Worm (Caenorhabditis elegans) whole organism, L2 larva: ENCODE results near the gene asp-13.

Experiments
- F13H6.1 ChIP-seq: sonication (generic microtip); optimal IDR thresholded peaks from 2 replicates; lab custom pipeline; 2016; ENCODE audit warnings: missing genetic modification characterization, missing compliant biosample characterization
- R02D3.7 ChIP-seq: fragments of 150-350 bp; optimal IDR thresholded peaks from 2 replicates; lab custom pipeline; 2014; ENCODE audit warnings: missing biosample characterization, missing genetic modification characterization
- ZK546.5 ChIP-seq: sonication (generic microtip); optimal IDR thresholded peaks from 2 replicates; lab custom pipeline; 2017; ENCODE audit warnings: missing biosample characterization, missing genetic modification characterization
- alr-1 ChIP-seq: fragments of 150-350 bp; optimal IDR thresholded peaks from 2 replicates; lab custom pipeline; 2014; ENCODE audit warnings: missing biosample characterization, missing genetic modification characterization
- aly-2 ChIP-seq: fragments of 150-350 bp; optimal IDR thresholded peaks from 2 replicates; lab custom pipeline; 2014; ENCODE audit warnings: missing biosample characterization, missing genetic modification characterization
- ama-1 ChIP-seq: fragments of 150-350 bp; optimal IDR thresholded peaks from 2 replicates; lab custom pipeline; 2018; ENCODE audit warnings: inconsistent platforms
- blmp-1 ChIP-seq: sonication (generic microtip); optimal IDR thresholded peaks from 2 replicates; lab custom pipeline; 2017; ENCODE audit warnings: missing genetic modification characterization, mild to moderate bottlenecking, missing compliant biosample characterization, antibody characterized with exemption, moderate library complexity; ENCODE audit not compliant: insufficient read depth
- ceh-16 ChIP-seq: fragments of 150-350 bp; optimal IDR thresholded peaks from 2 replicates; lab custom pipeline; 2014; ENCODE audit warnings: missing biosample characterization, missing genetic modification characterization
- ceh-82 ChIP-seq: fragments of 150-350 bp; optimal IDR thresholded peaks from 2 replicates; lab custom pipeline; 2014; ENCODE audit warnings: missing biosample characterization, missing genetic modification characterization
- crh-2 ChIP-seq: sonication (generic microtip); optimal IDR thresholded peaks from 2 replicates; lab custom pipeline; 2017; ENCODE audit warnings: missing biosample characterization, missing genetic modification characterization
- dmd-4 ChIP-seq: sonication (generic microtip); optimal IDR thresholded peaks from 2 replicates; lab custom pipeline; 2017; ENCODE audit warnings: missing biosample characterization, missing genetic modification characterization
- egl-27 ChIP-seq: sonication (generic microtip); optimal IDR thresholded peaks from 3 replicates; lab custom pipeline; 2017; ENCODE audit warnings: missing biosample characterization, missing genetic modification reagents, missing genetic modification characterization
- elt-1 ChIP-seq: fragments of 150-350 bp; optimal IDR thresholded peaks from 2 replicates; lab custom pipeline; 2014; ENCODE audit warnings: missing biosample characterization, missing genetic modification characterization
- elt-3 ChIP-seq: sonication (generic microtip); optimal IDR thresholded peaks from 2 replicates; lab custom pipeline; 2017; ENCODE audit warnings: missing biosample characterization, missing genetic modification characterization
- fos-1 ChIP-seq: fragments of 150-350 bp; optimal IDR thresholded peaks from 2 replicates; lab custom pipeline; 2014; ENCODE audit warnings: missing biosample characterization, missing genetic modification characterization
- gmeb-1 ChIP-seq: fragments of 150-350 bp; optimal IDR thresholded peaks from 2 replicates; lab custom pipeline; 2014; ENCODE audit warnings: missing biosample characterization, missing genetic modification characterization
- lin-13 ChIP-seq: fragments of 150-350 bp; optimal IDR thresholded peaks from 2 replicates; lab custom pipeline; 2014; ENCODE audit warnings: missing biosample characterization, missing genetic modification reagents, missing genetic modification characterization
- lin-39 ChIP-seq: fragments of 150-350 bp; optimal IDR thresholded peaks from 2 replicates; lab custom pipeline; 2014; ENCODE audit warnings: missing biosample characterization, missing genetic modification reagents, missing genetic modification characterization
- lsy-2 ChIP-seq, 2 experiments: fragments of 150-350 bp in 1 of 2; sonication (generic microtip) in 1 of 2; optimal IDR thresholded peaks; 2 replicates each; lab custom pipeline; 2014 to 2017; ENCODE audit warnings: missing biosample characterization in 2 of 2, missing genetic modification characterization in 2 of 2
- mab-5 ChIP-seq: fragments of 150-350 bp; optimal IDR thresholded peaks from 2 replicates; lab custom pipeline; 2014; ENCODE audit warnings: missing biosample characterization, missing genetic modification characterization
- mbf-1 ChIP-seq: sonication (generic microtip); optimal IDR thresholded peaks from 2 replicates; lab custom pipeline; 2017; ENCODE audit warnings: missing biosample characterization, missing genetic modification characterization
- mdl-1 ChIP-seq, 2 experiments: fragments of 150-350 bp in 1 of 2; sonication (generic microtip) in 1 of 2; optimal IDR thresholded peaks; 2 replicates each; lab custom pipeline; 2017; ENCODE audit warnings: missing biosample characterization in 2 of 2, missing genetic modification characterization in 2 of 2
- nhr-10 ChIP-seq: sonication (generic microtip); optimal IDR thresholded peaks from 2 replicates; lab custom pipeline; 2017; ENCODE audit warnings: missing biosample characterization, missing genetic modification characterization
- nhr-11 ChIP-seq: fragments of 150-350 bp; optimal IDR thresholded peaks from 2 replicates; lab custom pipeline; 2014; ENCODE audit warnings: missing biosample characterization, missing genetic modification characterization
- nhr-12 ChIP-seq: fragments of 150-350 bp; optimal IDR thresholded peaks from 2 replicates; lab custom pipeline; 2014; ENCODE audit warnings: missing biosample characterization, missing genetic modification characterization
- nhr-129 ChIP-seq: fragments of 150-350 bp; optimal IDR thresholded peaks from 2 replicates; lab custom pipeline; 2014; ENCODE audit warnings: missing biosample characterization, missing genetic modification characterization
- nhr-21 ChIP-seq: fragments of 150-350 bp; optimal IDR thresholded peaks from 2 replicates; lab custom pipeline; 2014; ENCODE audit warnings: missing biosample characterization, missing genetic modification characterization
- nhr-23 ChIP-seq: fragments of 150-350 bp; optimal IDR thresholded peaks from 2 replicates; lab custom pipeline; 2014; ENCODE audit warnings: missing biosample characterization, missing genetic modification reagents, missing genetic modification characterization
- nhr-25 ChIP-seq: fragments of 150-350 bp; sonication (generic microtip); optimal IDR thresholded peaks from 3 replicates; lab custom pipeline; 2014; ENCODE audit warnings: missing biosample characterization, missing genetic modification characterization
- nhr-6 ChIP-seq: fragments of 150-350 bp; optimal IDR thresholded peaks from 2 replicates; lab custom pipeline; 2014; ENCODE audit warnings: missing biosample characterization, missing genetic modification characterization
- peb-1 ChIP-seq: fragments of 150-350 bp; optimal IDR thresholded peaks from 2 replicates; lab custom pipeline; 2014; ENCODE audit warnings: missing biosample characterization, missing genetic modification characterization
- sem-4 ChIP-seq: fragments of 150-350 bp; optimal IDR thresholded peaks from 2 replicates; lab custom pipeline; 2014; ENCODE audit warnings: missing biosample characterization, missing genetic modification reagents, missing genetic modification characterization
- skn-1 ChIP-seq: sonication (generic microtip); optimal IDR thresholded peaks from 2 replicates; lab custom pipeline; 2017; ENCODE audit warnings: missing biosample characterization, missing genetic modification characterization
- sma-3 ChIP-seq: sonication (generic microtip); optimal IDR thresholded peaks from 2 replicates; lab custom pipeline; 2016; ENCODE audit warnings: missing genetic modification reagents, missing genetic modification characterization, missing compliant biosample characterization
- sma-9 ChIP-seq, 2 experiments: fragments of 150-350 bp in 1 of 2; sonication (generic microtip) in 1 of 2; optimal IDR thresholded peaks; 2 replicates each; lab custom pipeline; 2014 to 2016; ENCODE audit warnings: missing genetic modification characterization in 2 of 2, mild to moderate bottlenecking in 1 of 2, missing biosample characterization in 1 of 2, missing compliant biosample characterization in 1 of 2, missing genetic modification reagents in 1 of 2, moderate library complexity in 1 of 2
- snpc-4 ChIP-seq: fragments of 150-350 bp; optimal IDR thresholded peaks from 2 replicates; lab custom pipeline; 2014; ENCODE audit warnings: missing biosample characterization, missing genetic modification characterization
- unc-39 ChIP-seq: fragments of 150-350 bp; optimal IDR thresholded peaks from 2 replicates; lab custom pipeline; 2014; ENCODE audit warnings: missing biosample characterization, missing genetic modification characterization
- zag-1 ChIP-seq: fragments of 150-350 bp; optimal IDR thresholded peaks from 2 replicates; lab custom pipeline; 2014; ENCODE audit warnings: missing biosample characterization, missing genetic modification characterization
- ztf-11 ChIP-seq: sonication (generic microtip); optimal IDR thresholded peaks from 2 replicates; lab custom pipeline; 2017; ENCODE audit warnings: missing biosample characterization, missing genetic modification characterization
- ztf-4 ChIP-seq: fragments of 150-350 bp; optimal IDR thresholded peaks from 2 replicates; lab custom pipeline; 2014; ENCODE audit warnings: missing biosample characterization, missing genetic modification characterization

asp-13 gene

ce11 chrV:8658577-8659362, 15.8 kb upstream of the asp-13 start (continued):
- TF ChIP-seq alr-1 (no peak), sma-9 (GFP tag; optimal IDR thresholded peaks at IDR 0.05; lab: Kevin White, UChicago) (peak; percentile 93), sma-9 (tag; optimal IDR thresholded peaks at IDR 0.05; lab: Kevin White, UChicago) (no peak), gmeb-1 (tag; lab: Kevin White, UChicago) (no peak), sem-4 (peak; percentile 70), R02D3.7 (tag; lab: Kevin White, UChicago) (no peak), nhr-12 (no peak), crh-2 (tag; lab: Kevin White, UChicago) (no peak), nhr-25 (peak; percentile 23), nhr-23 (tag; lab: Kevin White, UChicago) (no peak), nhr-6 (tag; lab: Kevin White, UChicago) (peak; percentile 50), ztf-11 (tag; lab: Kevin White, UChicago) (no peak), lin-13 (no peak), skn-1 (tag; lab: Kevin White, UChicago) (no peak), unc-39 (tag; lab: Kevin White, UChicago) (no peak), nhr-11 (tag; lab: Kevin White, UChicago) (no peak)

DNA sequence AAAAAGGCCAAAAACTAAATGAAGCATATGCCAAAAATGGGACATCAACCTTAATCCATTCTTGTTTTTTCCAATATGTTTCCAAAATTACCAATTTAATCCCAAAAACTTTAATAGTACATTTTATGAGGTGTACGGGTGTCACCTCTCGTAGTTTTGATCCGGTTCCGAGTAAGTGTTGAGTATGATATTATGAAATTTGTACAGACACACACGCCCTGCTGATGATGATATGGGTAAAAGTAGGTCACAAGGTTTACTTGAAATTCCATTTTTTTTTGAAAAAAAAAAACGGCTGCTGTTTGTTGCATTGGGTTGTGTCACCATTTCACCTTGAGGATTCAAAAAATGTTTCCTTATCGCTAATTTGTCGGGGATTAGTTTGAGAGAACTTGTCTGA, 14.9 kb upstream of the asp-13 start:
- TF ChIP-seq ztf-4 (tag; lab: Kevin White, UChicago) (no peak), nhr-25 (peak; percentile 8)

- TF ChIP-seq aly-2 (tag; lab: Kevin White, UChicago) (no peak), ceh-16 (no peak), nhr-129 (tag; lab: Kevin White, UChicago) (peak; percentile 81), peb-1 (tag; lab: Kevin White, UChicago) (no peak), sma-9 (GFP tag; optimal IDR thresholded peaks at IDR 0.05; lab: Kevin White, UChicago) (peak; percentile 74), sma-9 (tag; optimal IDR thresholded peaks at IDR 0.05; lab: Kevin White, UChicago) (no peak), fos-1 (tag; lab: Kevin White, UChicago) (peak; percentile 28), F13H6.1 (tag; lab: Kevin White, UChicago) (peak; percentile 51), nhr-6 (tag; lab: Kevin White, UChicago) (peak; percentile 46), blmp-1 (tag; lab: Kevin White, UChicago) (peak; percentile 30), nhr-10 (tag; lab: Kevin White, UChicago) (no peak)
These were observed 11.7 kb upstream of the asp-13 start for ce11 chrV:8654460-8655419.

DNA sequence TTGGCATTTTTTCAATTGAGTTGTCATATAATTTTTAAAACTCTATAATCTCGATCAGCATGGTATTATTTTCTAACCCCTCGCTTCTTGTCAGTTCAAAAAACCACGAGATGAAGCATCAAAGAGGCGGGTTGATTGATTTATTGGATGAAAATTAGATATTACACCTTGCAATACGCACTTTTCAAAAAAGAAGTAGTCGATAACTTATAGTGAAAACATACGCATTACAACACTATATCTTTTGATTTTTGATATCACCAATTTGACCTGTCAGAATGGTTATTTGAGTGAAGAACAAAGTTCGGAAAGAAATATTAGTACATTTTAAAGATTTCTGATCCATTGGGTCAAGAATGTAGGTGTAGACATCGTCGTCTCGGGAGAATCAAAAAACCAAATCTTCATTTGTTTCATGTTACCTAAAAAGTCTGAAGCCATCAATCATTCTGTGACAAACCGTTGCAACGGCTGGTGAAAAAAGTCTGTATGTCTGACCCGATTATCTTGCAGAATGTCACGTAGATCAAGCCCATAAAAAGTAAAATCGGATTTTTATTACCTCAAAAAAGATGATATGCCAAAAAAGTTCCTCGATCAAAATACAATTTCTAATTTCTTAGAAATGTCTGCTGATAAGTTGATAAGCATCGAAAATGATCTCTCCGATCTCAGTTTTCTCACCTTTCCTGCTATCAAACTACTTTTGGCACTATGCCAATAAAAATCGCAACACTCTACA, 10.3 kb upstream of the asp-13 start:
- TF ChIP-seq ceh-82 (no peak), nhr-21 (tag; lab: Kevin White, UChicago) (peak; percentile 61), nhr-23 (tag; lab: Kevin White, UChicago) (no peak), snpc-4 (tag; lab: Kevin White, UChicago) (no peak), unc-39 (tag; lab: Kevin White, UChicago) (no peak), sem-4 (no peak), gmeb-1 (tag; lab: Kevin White, UChicago) (no peak), fos-1 (tag; lab: Kevin White, UChicago) (peak; percentile 54), nhr-6 (tag; lab: Kevin White, UChicago) (peak; percentile 5), dmd-4 (tag; lab: Kevin White, UChicago) (no peak), mab-5 (peak; percentile 57), egl-27 (tag; lab: Kevin White, UChicago) (peak; percentile 10), nhr-11 (tag; lab: Kevin White, UChicago) (no peak), elt-3 (tag; lab: Kevin White, UChicago) (no peak), lin-13 (no peak), ceh-16 (no peak), blmp-1 (tag; lab: Kevin White, UChicago) (peak; percentile 70), R02D3.7 (tag; lab: Kevin White, UChicago) (no peak), lin-39 (tag; lab: Kevin White, UChicago) (no peak), F13H6.1 (tag; lab: Kevin White, UChicago) (no peak), mdl-1 (tag; optimal IDR thresholded peaks at IDR 0.05; lab: Kevin White, UChicago) (no peak), ama-1 (lab: Kevin White, UChicago) (no peak), nhr-129 (tag; lab: Kevin White, UChicago) (no peak), crh-2 (tag; lab: Kevin White, UChicago) (no peak), zag-1 (no peak), ztf-4 (tag; lab: Kevin White, UChicago) (no peak), lsy-2 (tag; optimal IDR thresholded peaks at IDR 0.05; lab: Kevin White, UChicago) (no peak), sma-3 (GFP tag; lab: Kevin White, UChicago) (peak; percentile 30), nhr-12 (no peak), mbf-1 (tag; lab: Kevin White, UChicago) (no peak), nhr-25 (peak; percentile 39), elt-1 (tag; lab: Kevin White, UChicago) (no peak), ZK546.5 (tag; lab: Kevin White, UChicago) (no peak)
